Worm (Caenorhabditis elegans) whole organism, young adult: ENCODE data around the gene srg-20.
"Not testable (repeated sequence)": the region's sequence is repeated elsewhere in the genome, so short reads cannot be mapped to it uniquely, and the experiment has no call there.

Source experiments
- F10E7.11 ChIP-seq: sonication (generic microtip); optimal IDR thresholded peaks from 2 replicates; lab custom pipeline; 2017; ENCODE audit warnings: mild to moderate bottlenecking, missing genetic modification characterization, moderate library complexity, missing compliant biosample characterization
- Y53F4B.3 ChIP-seq: fragments of 200-800 bp; sonication (Bioruptor generic); IDR thresholded peaks from 2 replicates; pipeline ENCODE4 v1.3.6; 2022; ENCODE audit warnings: missing genetic modification reagents, missing genetic modification characterization, missing compliant biosample characterization
- Y67H2A.10 ChIP-seq: fragments of 200-800 bp; sonication (Bioruptor generic); conservative IDR thresholded peaks from 2 replicates; pipeline ENCODE4 v1.3.6; 2022; ENCODE audit warnings: missing genetic modification reagents, missing genetic modification characterization, missing compliant biosample characterization
- lsy-27 ChIP-seq: sonication (generic microtip); optimal IDR thresholded peaks from 2 replicates; lab custom pipeline; 2017; ENCODE audit warnings: missing genetic modification characterization, mild to moderate bottlenecking, missing compliant biosample characterization, antibody characterized with exemption, missing genotype, borderline replicate concordance; ENCODE audit not compliant: insufficient read depth
- unc-130 ChIP-seq: sonication (generic microtip); optimal IDR thresholded peaks from 2 replicates; lab custom pipeline; 2016; ENCODE audit warnings: missing genetic modification reagents, missing genetic modification characterization, missing compliant biosample characterization

- not testable (repeated sequence) for TF ChIP-seq Y67H2A.10 (GFP tag; lab: Robert Waterston, UW); Y53F4B.3 (GFP tag; lab: Robert Waterston, UW); lsy-27; F10E7.11 (tag; lab: Kevin White, UChicago); unc-130 (GFP tag; lab: Kevin White, UChicago)
Measured at ce11 chrII:1636392-1636791, at the start of gene srg-20.
